Fruit fly (Drosophila melanogaster) whole organism, embryonic: ENCODE results near the gene TTLL1A.
A peak's percentile ranks its signal among the peaks of the same experiment; 100 is the strongest.

Source experiments
- Ets65A ChIP-seq: fragments of 200-800 bp; sonication (Bioruptor generic); peaks from one replicate; lab custom pipeline; 2016; ENCODE audit warnings: missing biosample characterization, missing genetic modification characterization
- oc ChIP-seq: fragments of 200-800 bp; sonication (Bioruptor generic); optimal IDR thresholded peaks from 2 replicates; lab custom pipeline; 2018; ENCODE audit warnings: missing biosample characterization, mild to moderate bottlenecking, missing genetic modification characterization, moderate library complexity
- tgo ChIP-seq: fragments of 200-800 bp; sonication (Bioruptor generic); IDR thresholded peaks from 3 replicates; pipeline ENCODE4 v1.3.6; 2022; ENCODE audit warnings: missing biosample characterization, missing genetic modification characterization

DNA sequence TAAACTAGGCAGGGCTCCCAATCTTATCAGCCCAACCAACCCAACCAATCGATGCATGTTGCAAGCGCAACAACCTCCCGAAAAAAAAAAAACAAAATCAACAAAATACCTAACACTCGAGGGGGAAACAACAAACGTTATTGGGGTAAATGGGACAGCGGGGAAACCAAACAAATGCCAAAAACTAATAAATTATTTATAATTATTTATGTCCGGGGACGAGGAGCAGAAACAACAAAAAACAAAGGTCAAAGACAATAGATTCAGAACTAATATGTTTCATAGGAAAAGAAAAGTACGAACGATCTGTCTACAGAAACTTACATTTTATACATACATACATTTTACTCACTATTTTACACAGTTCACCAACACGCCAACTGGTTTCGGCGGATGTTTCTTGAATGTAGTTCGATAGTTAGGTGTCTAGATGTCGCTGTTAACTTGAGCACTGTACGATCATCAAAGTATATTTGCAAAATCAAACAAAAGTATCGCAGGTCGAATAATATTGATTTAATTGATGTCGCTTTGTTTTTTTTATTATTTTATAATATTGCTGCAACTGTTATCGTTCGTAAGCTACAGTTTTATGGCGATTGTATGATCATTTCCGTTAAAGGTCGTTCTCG lies 26.7 kb downstream of the TTLL1A start:
- TF ChIP-seq oc (tag; lab: Kevin White, UChicago) (no peak), Ets65A (GFP tag; lab: Kevin White, UChicago) (peak; percentile 90), tgo (GFP tag; lab: Robert Waterston, UW) (no peak)
